Worm (Caenorhabditis elegans): ENCODE measurements around the gene F13E9.19.
A peak's percentile ranks its signal among the peaks of the same experiment; 100 is the strongest.

Gene F13E9.19

ce11 chrIV:10915388-10915787, 16.2 kb downstream of the F13E9.19 start, which contains the start of gene ZK593.3:
TSS of gene ZK593.3 (plus strand) at chrIV:10915688.
- TF ChIP-seq dmd-4 (tag; optimal IDR thresholded peaks at IDR 0.05) = no peak
- no peak for TF ChIP-seq F13H6.1 (tag; optimal IDR thresholded peaks at IDR 0.05)
- TF ChIP-seq nhr-129 (tag; optimal IDR thresholded peaks at IDR 0.05) = no peak
- TF ChIP-seq elt-3 (tag; optimal IDR thresholded peaks at IDR 0.05) = no peak
- no peak for TF ChIP-seq ztf-4 (tag; optimal IDR thresholded peaks at IDR 0.05)
- no peak for TF ChIP-seq ceh-82 (tag; optimal IDR thresholded peaks at IDR 0.05)
- no peak for TF ChIP-seq ceh-16 (tag; optimal IDR thresholded peaks at IDR 0.05)
- TF ChIP-seq skn-1 (tag; optimal IDR thresholded peaks at IDR 0.05) = no peak
- no peak for TF ChIP-seq nhr-237 (tag; optimal IDR thresholded peaks at IDR 0.05)
- no peak for TF ChIP-seq nhr-21 (tag; optimal IDR thresholded peaks at IDR 0.05)
- no peak for TF ChIP-seq lin-13 (GFP tag; optimal IDR thresholded peaks at IDR 0.05)
- no peak for TF ChIP-seq R02D3.7 (tag; optimal IDR thresholded peaks at IDR 0.05)
- TF ChIP-seq crh-2 (tag; optimal IDR thresholded peaks at IDR 0.05) = no peak
- TF ChIP-seq nhr-77 (tag; optimal IDR thresholded peaks at IDR 0.05) = no peak
- TF ChIP-seq ztf-11 (tag; optimal IDR thresholded peaks at IDR 0.05) = no peak
- TF ChIP-seq unc-39 (tag; optimal IDR thresholded peaks at IDR 0.05) = no peak
- no peak for TF ChIP-seq snpc-4 (tag; optimal IDR thresholded peaks at IDR 0.05)
- TF ChIP-seq nhr-23 (tag; optimal IDR thresholded peaks at IDR 0.05) = no peak
- no peak for TF ChIP-seq ZK546.5 (tag; optimal IDR thresholded peaks at IDR 0.05)
- TF ChIP-seq nhr-10 (tag; optimal IDR thresholded peaks at IDR 0.05) = no peak

ce11 chrIV:10916134-10916533, 16.9 kb downstream of the F13E9.19 start:
- TF ChIP-seq fos-1 (tag; optimal IDR thresholded peaks at IDR 0.05) (no peak), skn-1 (tag; optimal IDR thresholded peaks at IDR 0.05) (no peak), peb-1 (tag; optimal IDR thresholded peaks at IDR 0.05) (no peak), C34F6.9 (tag; optimal IDR thresholded peaks at IDR 0.05) (no peak), elt-1 (tag; optimal IDR thresholded peaks at IDR 0.05) (peak; percentile 49), ztf-11 (tag; optimal IDR thresholded peaks at IDR 0.05) (no peak), nhr-237 (tag; optimal IDR thresholded peaks at IDR 0.05) (no peak), nhr-6 (tag; optimal IDR thresholded peaks at IDR 0.05) (no peak), ceh-16 (tag; optimal IDR thresholded peaks at IDR 0.05) (peak; percentile 69)

ce11 chrIV:10918877-10919560, 19.8 kb downstream of the F13E9.19 start:
- TF ChIP-seq ztf-4 (tag; optimal IDR thresholded peaks at IDR 0.05) (peak; percentile 26), ceh-82 (tag; optimal IDR thresholded peaks at IDR 0.05) (peak; percentile 19), dmd-4 (tag; optimal IDR thresholded peaks at IDR 0.05) (no peak), lin-11 (tag; optimal IDR thresholded peaks at IDR 0.05) (peak; percentile 87), ama-1 (optimal IDR thresholded peaks at IDR 0.05) (peak; percentile 74), zag-1 (tag; optimal IDR thresholded peaks at IDR 0.05) (peak; percentile 37), lsy-2 (tag; optimal IDR thresholded peaks at IDR 0.05) (peak; percentile 40 to 80), peb-1 (tag; optimal IDR thresholded peaks at IDR 0.05) (no peak), nhr-23 (tag; optimal IDR thresholded peaks at IDR 0.05) (no peak), fos-1 (tag; optimal IDR thresholded peaks at IDR 0.05) (peak; percentile 58), unc-55 (GFP tag; optimal IDR thresholded peaks at IDR 0.05) (peak; percentile 82), alr-1 (tag; optimal IDR thresholded peaks at IDR 0.05) (no peak), ztf-11 (tag; optimal IDR thresholded peaks at IDR 0.05) (no peak), nhr-77 (tag; optimal IDR thresholded peaks at IDR 0.05) (no peak), unc-62 (GFP tag; optimal IDR thresholded peaks at IDR 0.05) (no peak), ceh-16 (tag; optimal IDR thresholded peaks at IDR 0.05) (peak; percentile 45), sem-4 (tag; optimal IDR thresholded peaks at IDR 0.05) (peak; percentile 58), elt-1 (tag; optimal IDR thresholded peaks at IDR 0.05) (no peak), gmeb-1 (tag; optimal IDR thresholded peaks at IDR 0.05) (peak; percentile 65), skn-1 (tag; optimal IDR thresholded peaks at IDR 0.05) (no peak), blmp-1 (tag; optimal IDR thresholded peaks at IDR 0.05; ENCODE audit: insufficient read depth) (peak; percentile 40), lin-39 (tag; optimal IDR thresholded peaks at IDR 0.05) (no peak), nhr-12 (tag; optimal IDR thresholded peaks at IDR 0.05) (no peak), elt-3 (tag; optimal IDR thresholded peaks at IDR 0.05) (no peak), ztf-1 (GFP tag; conservative IDR thresholded peaks at IDR 0.05) (no peak), nhr-25 (tag; optimal IDR thresholded peaks at IDR 0.05) (peak; percentile 58), Y55F3AM.14 (GFP tag; optimal IDR thresholded peaks at IDR 0.05) (peak; percentile 17), nhr-237 (tag; optimal IDR thresholded peaks at IDR 0.05) (no peak), C34F6.9 (tag; optimal IDR thresholded peaks at IDR 0.05) (peak; percentile 96), egl-27 (tag; optimal IDR thresholded peaks at IDR 0.05) (peak; percentile 51), mbf-1 (tag; optimal IDR thresholded peaks at IDR 0.05) (no peak), nhr-21 (tag; optimal IDR thresholded peaks at IDR 0.05) (peak; percentile 61), unc-39 (tag; optimal IDR thresholded peaks at IDR 0.05) (no peak), nhr-10 (tag; optimal IDR thresholded peaks at IDR 0.05) (peak; percentile 11), mab-5 (tag; optimal IDR thresholded peaks at IDR 0.05) (peak; percentile 84), F13H6.1 (tag; optimal IDR thresholded peaks at IDR 0.05) (peak; percentile 92), ZK546.5 (tag; optimal IDR thresholded peaks at IDR 0.05) (no peak), nhr-129 (tag; optimal IDR thresholded peaks at IDR 0.05) (peak; percentile 87), lin-13 (GFP tag; optimal IDR thresholded peaks at IDR 0.05) (peak; percentile 50), nhr-6 (tag; optimal IDR thresholded peaks at IDR 0.05) (peak; percentile 60), sma-3 (GFP tag; optimal IDR thresholded peaks at IDR 0.05) (peak; percentile 76), nhr-11 (tag; optimal IDR thresholded peaks at IDR 0.05) (no peak), crh-2 (tag; optimal IDR thresholded peaks at IDR 0.05) (peak; percentile 84), R02D3.7 (tag; optimal IDR thresholded peaks at IDR 0.05) (no peak), aly-2 (tag; optimal IDR thresholded peaks at IDR 0.05) (no peak)
